Worm (Caenorhabditis elegans) whole organism, early embryonic: ENCODE measurements around the gene srg-6.

Experiments used
- B0310.2 ChIP-seq: sonication (generic microtip); optimal IDR thresholded peaks from 2 replicates; lab custom pipeline; 2016; ENCODE audit warnings: mild to moderate bottlenecking, missing genetic modification characterization, missing compliant biosample characterization
- F13C5.2 ChIP-seq: sonication (generic microtip); optimal IDR thresholded peaks from 2 replicates; lab custom pipeline; 2017; ENCODE audit warnings: mild to moderate bottlenecking, missing genetic modification characterization, inconsistent platforms, missing compliant biosample characterization
- aly-1 ChIP-seq: sonication (generic microtip); optimal IDR thresholded peaks from 2 replicates; lab custom pipeline; 2016; ENCODE audit warnings: missing genetic modification characterization, missing compliant biosample characterization
- ama-1 ChIP-seq: fragments of 150-350 bp; optimal IDR thresholded peaks from 2 replicates; lab custom pipeline; 2014
- ceh-13 ChIP-seq: fragments of 200-800 bp; sonication (Bioruptor generic); optimal IDR thresholded peaks from 2 replicates; lab custom pipeline; 2018; ENCODE audit warnings: mild to moderate bottlenecking, missing genetic modification characterization, missing compliant biosample characterization
- ceh-36 ChIP-seq: sonication (generic microtip); optimal IDR thresholded peaks from 2 replicates; lab custom pipeline; 2016; ENCODE audit warnings: missing genetic modification characterization, inconsistent platforms, missing compliant biosample characterization
- ets-7 ChIP-seq: sonication (generic microtip); optimal IDR thresholded peaks from 2 replicates; lab custom pipeline; 2016; ENCODE audit warnings: missing genotype, missing genetic modification characterization, missing compliant biosample characterization
- hmbx-1 ChIP-seq: sonication (generic microtip); optimal IDR thresholded peaks from 2 replicates; lab custom pipeline; 2016; ENCODE audit warnings: mild to moderate bottlenecking, missing genetic modification characterization, missing compliant biosample characterization
- hmg-4 ChIP-seq: fragments of 200-800 bp; sonication (Bioruptor generic); optimal IDR thresholded peaks from 2 replicates; lab custom pipeline; 2018; ENCODE audit warnings: mild to moderate bottlenecking, missing genetic modification characterization, missing compliant biosample characterization
- pes-1 ChIP-seq: fragments of 200-800 bp; sonication (Bioruptor generic); IDR thresholded peaks from 2 replicates; pipeline ENCODE4 v1.3.6; 2022; ENCODE audit warnings: missing genetic modification reagents, missing genetic modification characterization, missing compliant biosample characterization
- sea-1 ChIP-seq: fragments of 200-800 bp; sonication (Bioruptor generic); conservative IDR thresholded peaks from 2 replicates; pipeline ENCODE4 v1.3.6; 2022; ENCODE audit warnings: missing genetic modification characterization, missing compliant biosample characterization
- tbx-37 ChIP-seq: fragments of 200-800 bp; sonication (Bioruptor generic); conservative IDR thresholded peaks from 2 replicates; pipeline ENCODE4 v1.3.6; 2022; ENCODE audit warnings: missing genetic modification reagents, missing genetic modification characterization, missing compliant biosample characterization

DNA sequence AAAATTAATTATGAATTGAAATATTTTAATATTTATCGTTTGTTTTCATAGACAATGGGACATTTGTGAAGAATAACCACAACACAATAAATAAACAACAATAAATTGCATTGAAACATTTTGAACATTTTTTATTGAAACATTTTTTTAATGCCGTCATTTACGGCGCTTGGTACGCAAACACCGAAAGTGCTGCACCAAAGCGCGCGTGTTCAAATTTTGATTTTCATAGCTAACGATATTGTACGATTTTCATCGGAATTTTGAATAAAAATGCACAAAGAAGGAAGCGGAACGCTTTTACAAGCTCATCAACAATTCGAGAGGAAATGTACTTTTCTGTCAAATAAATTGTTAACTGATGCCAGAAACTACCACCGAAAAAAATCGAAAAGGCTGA is 38.0 kb upstream of the srg-6 start:
- TF ChIP-seq ama-1 (lab: Kevin White, UChicago) (no peak), sea-1 (GFP tag; lab: Robert Waterston, UW) (no peak), aly-1 (no peak), tbx-37 (GFP tag; lab: Robert Waterston, UW) (no peak), hmg-4 (no peak), B0310.2 (tag; lab: Kevin White, UChicago) (no peak), F13C5.2 (tag; lab: Kevin White, UChicago) (no peak), ceh-13 (GFP tag; lab: Kevin White, UChicago) (no peak), ceh-36 (no peak), ets-7 (no peak), hmbx-1 (no peak), pes-1 (no peak)
